Fruit fly (Drosophila melanogaster) whole organism, prepupa: ENCODE data around the gene CG5418.

ENCODE experiments used
- Blimp-1 ChIP-seq: fragments of 200-800 bp; sonication (Bioruptor generic); optimal IDR thresholded peaks from 3 replicates; lab custom pipeline; 2017; ENCODE audit warnings: missing biosample characterization, missing genetic modification characterization, mild to moderate bottlenecking, moderate library complexity, missing genetic modification reagents
- CG10669 ChIP-seq: fragments of 200-800 bp; sonication (Bioruptor generic); optimal IDR thresholded peaks from 3 replicates; lab custom pipeline; 2018; ENCODE audit warnings: missing biosample characterization, mild to moderate bottlenecking, missing genetic modification characterization, moderate library complexity
- CG1621 ChIP-seq: fragments of 200-800 bp; sonication (Bioruptor generic); optimal IDR thresholded peaks from 3 replicates; lab custom pipeline; 2018; ENCODE audit warnings: missing biosample characterization, mild to moderate bottlenecking, missing genetic modification characterization
- CG34406 ChIP-seq: fragments of 200-800 bp; sonication (Bioruptor generic); optimal IDR thresholded peaks from 3 replicates; lab custom pipeline; 2016; ENCODE audit warnings: missing biosample characterization, missing genetic modification characterization
- CG6792 ChIP-seq: fragments of 200-800 bp; sonication (Bioruptor generic); optimal IDR thresholded peaks from 3 replicates; lab custom pipeline; 2016; ENCODE audit warnings: missing biosample characterization, missing genetic modification characterization
- CG6808 ChIP-seq: fragments of 200-800 bp; sonication (Bioruptor generic); optimal IDR thresholded peaks from 3 replicates; lab custom pipeline; 2017; ENCODE audit warnings: missing biosample characterization, missing genetic modification characterization, mild to moderate bottlenecking, moderate library complexity, missing genetic modification reagents
- CG9139 ChIP-seq: fragments of 200-800 bp; sonication (Bioruptor generic); optimal IDR thresholded peaks from 3 replicates; lab custom pipeline; 2017; ENCODE audit warnings: missing biosample characterization, mild to moderate bottlenecking, missing genetic modification characterization
- Ets21C ChIP-seq: fragments of 200-800 bp; sonication (Bioruptor generic); optimal IDR thresholded peaks from 3 replicates; lab custom pipeline; 2016; ENCODE audit warnings: missing biosample characterization, missing genetic modification characterization
- Hr39 ChIP-seq: fragments of 200-800 bp; sonication (Bioruptor generic); optimal IDR thresholded peaks from 2 replicates; lab custom pipeline; 2016; ENCODE audit warnings: missing biosample characterization, missing genetic modification characterization
- dac ChIP-seq: fragments of 200-800 bp; sonication (Bioruptor generic); optimal IDR thresholded peaks from 2 replicates; lab custom pipeline; 2017; ENCODE audit warnings: missing biosample characterization, mild to moderate bottlenecking, missing genetic modification characterization
- fd59A ChIP-seq: fragments of 200-800 bp; sonication (Bioruptor generic); optimal IDR thresholded peaks from 2 replicates; lab custom pipeline; 2017; ENCODE audit warnings: missing biosample characterization, mild to moderate bottlenecking, missing genetic modification characterization, missing genetic modification reagents
- topi ChIP-seq: fragments of 200-800 bp; sonication (Bioruptor generic); optimal IDR thresholded peaks from 3 replicates; lab custom pipeline; 2016; ENCODE audit warnings: missing biosample characterization, missing genetic modification characterization

dm6 chr2L:12457715-12458114 lies 4.7 kb upstream of the CG5418 start:
- TF ChIP-seq CG6808 (no peak), topi (GFP tag; lab: Kevin White, UChicago) (no peak), CG1621 (tag; lab: Kevin White, UChicago) (no peak), dac (GFP tag; lab: Kevin White, UChicago) (no peak), Ets21C (no peak), Blimp-1 (no peak), CG6792 (GFP tag; lab: Kevin White, UChicago) (no peak), CG10669 (no peak), Hr39 (no peak), fd59A (GFP tag; lab: Kevin White, UChicago) (no peak), CG9139 (no peak), CG34406 (GFP tag; lab: Kevin White, UChicago) (no peak)
